Worm (Caenorhabditis elegans) whole organism, L1 larva: ENCODE results near the gene pho-6.

Experiments
- C16A3.4 ChIP-seq: fragments of 150-350 bp; optimal IDR thresholded peaks from 2 replicates; lab custom pipeline; 2014; ENCODE audit warnings: missing biosample characterization, missing genetic modification characterization
- C34B4.2 ChIP-seq: sonication (generic microtip); optimal IDR thresholded peaks from 2 replicates; lab custom pipeline; 2017; ENCODE audit warnings: mild to moderate bottlenecking, missing genetic modification characterization, missing compliant biosample characterization
- aly-2 ChIP-seq: fragments of 150-350 bp; optimal IDR thresholded peaks from 2 replicates; lab custom pipeline; 2014; ENCODE audit warnings: missing biosample characterization, missing genetic modification characterization
- blmp-1 ChIP-seq: fragments of 150-350 bp; optimal IDR thresholded peaks from 2 replicates; lab custom pipeline; 2014; ENCODE audit warnings: missing biosample characterization, missing genetic modification characterization
- ceh-82 ChIP-seq, 3 experiments: fragments of 150-350 bp in 1 of 3; sonication (generic microtip) in 2 of 3; optimal IDR thresholded peaks; 2 replicates each; lab custom pipeline; 2014 to 2017; ENCODE audit warnings: missing biosample characterization in 3 of 3, missing genetic modification characterization in 3 of 3
- ceh-90 ChIP-seq: sonication (generic microtip); optimal IDR thresholded peaks from 2 replicates; lab custom pipeline; 2016; ENCODE audit warnings: missing genetic modification characterization, missing compliant biosample characterization
- dpl-1 ChIP-seq, 3 experiments: fragments of 150-350 bp in 2 of 3; sonication (generic microtip) in 1 of 3; optimal IDR thresholded peaks; 2 replicates each; lab custom pipeline; 2014 to 2017; ENCODE audit warnings: missing biosample characterization in 3 of 3, missing genetic modification characterization in 3 of 3, missing genetic modification reagents in 3 of 3
- efl-3 ChIP-seq: fragments of 200-800 bp; sonication (Bioruptor generic); optimal IDR thresholded peaks from 2 replicates; lab custom pipeline; 2018; ENCODE audit warnings: mild to moderate bottlenecking, missing genetic modification characterization, missing compliant biosample characterization
- egl-27 ChIP-seq, 2 experiments: fragments of 150-350 bp in 1 of 2; sonication (generic microtip); optimal IDR thresholded peaks; 3 replicates each; lab custom pipeline; 2017 to 2018; ENCODE audit warnings: missing biosample characterization in 2 of 2, missing genetic modification characterization in 2 of 2, missing genetic modification reagents in 2 of 2
- elt-2 ChIP-seq: sonication (generic microtip); optimal IDR thresholded peaks from 2 replicates; lab custom pipeline; 2016; ENCODE audit warnings: missing genetic modification characterization, mild to moderate bottlenecking, inconsistent platforms, missing compliant biosample characterization, missing genetic modification reagents
- elt-3 ChIP-seq, 6 experiments: fragments of 150-350 bp in 1 of 6; sonication (generic microtip); optimal IDR thresholded peaks; 2 replicates each; lab custom pipeline; 2017 to 2018; ENCODE audit warnings: missing biosample characterization in 6 of 6, missing genetic modification characterization in 6 of 6, inconsistent platforms in 1 of 6
- fkh-4 ChIP-seq: sonication (generic microtip); optimal IDR thresholded peaks from 2 replicates; lab custom pipeline; 2016; ENCODE audit warnings: missing compliant biosample characterization, missing genetic modification characterization, borderline replicate concordance
- grh-1 ChIP-seq: fragments of 200-800 bp; sonication (Bioruptor generic); IDR thresholded peaks from 2 replicates; pipeline ENCODE4 v1.3.6; 2022; ENCODE audit warnings: missing genetic modification reagents, missing genetic modification characterization, missing compliant biosample characterization
- hlh-4 ChIP-seq: sonication (generic microtip); optimal IDR thresholded peaks from 2 replicates; lab custom pipeline; 2016; ENCODE audit warnings: mild to moderate bottlenecking, missing genetic modification characterization, missing compliant biosample characterization
- irx-1 ChIP-seq: sonication (generic microtip); optimal IDR thresholded peaks from 2 replicates; lab custom pipeline; 2016; ENCODE audit warnings: missing genetic modification characterization, missing compliant biosample characterization
- lin-35 ChIP-seq, 2 experiments: fragments of 150-350 bp; optimal IDR thresholded peaks; 2 replicates each; lab custom pipeline; 2014; ENCODE audit warnings: missing biosample characterization in 2 of 2, missing genetic modification characterization in 2 of 2, missing genetic modification reagents in 2 of 2
- lsy-2 ChIP-seq, 2 experiments: fragments of 150-350 bp; optimal IDR thresholded peaks; 2 replicates each; lab custom pipeline; 2014; ENCODE audit warnings: missing biosample characterization in 2 of 2, missing genetic modification characterization in 2 of 2
- mep-1 ChIP-seq: fragments of 150-350 bp; optimal IDR thresholded peaks from 2 replicates; lab custom pipeline; 2014; ENCODE audit warnings: missing biosample characterization, missing genetic modification characterization
- nhr-11 ChIP-seq: fragments of 150-350 bp; optimal IDR thresholded peaks from 2 replicates; lab custom pipeline; 2014; ENCODE audit warnings: missing biosample characterization, missing genetic modification characterization
- nhr-12 ChIP-seq: sonication (generic microtip); optimal IDR thresholded peaks from 2 replicates; lab custom pipeline; 2017; ENCODE audit warnings: missing biosample characterization, missing genetic modification characterization
- nhr-19 ChIP-seq: fragments of 200-800 bp; sonication (Bioruptor generic); conservative IDR thresholded peaks from 2 replicates; pipeline ENCODE4 v1.3.6; 2022; ENCODE audit warnings: missing genetic modification characterization, missing compliant biosample characterization
- nhr-20 ChIP-seq: sonication (generic microtip); optimal IDR thresholded peaks from 2 replicates; lab custom pipeline; 2016; ENCODE audit warnings: mild to moderate bottlenecking, missing genetic modification characterization, missing compliant biosample characterization
- nhr-28 ChIP-seq: fragments of 150-350 bp; optimal IDR thresholded peaks from 2 replicates; lab custom pipeline; 2014; ENCODE audit warnings: missing biosample characterization, missing genetic modification characterization
- nhr-47 ChIP-seq: sonication (generic microtip); optimal IDR thresholded peaks from 2 replicates; lab custom pipeline; 2016; ENCODE audit warnings: mild to moderate bottlenecking, missing genetic modification characterization, moderate library complexity, missing compliant biosample characterization
- nhr-71 ChIP-seq: sonication (generic microtip); optimal IDR thresholded peaks from 2 replicates; lab custom pipeline; 2016; ENCODE audit warnings: mild to moderate bottlenecking, missing genetic modification characterization, moderate library complexity, missing compliant biosample characterization
- nhr-76 ChIP-seq: sonication (generic microtip); optimal IDR thresholded peaks from 2 replicates; lab custom pipeline; 2017; ENCODE audit warnings: missing biosample characterization, missing genetic modification characterization
- nhr-84 ChIP-seq: sonication (generic microtip); optimal IDR thresholded peaks from 2 replicates; lab custom pipeline; 2017; ENCODE audit warnings: missing biosample characterization, missing genetic modification characterization
- nhr-85 ChIP-seq: sonication (generic microtip); peaks from one replicate; lab custom pipeline; 2016; ENCODE audit warnings: missing genetic modification characterization, inconsistent platforms, missing compliant biosample characterization
- pag-3 ChIP-seq: sonication (generic microtip); optimal IDR thresholded peaks from 2 replicates; lab custom pipeline; 2017; ENCODE audit warnings: missing genetic modification characterization, mild to moderate bottlenecking, missing compliant biosample characterization, antibody characterized with exemption, borderline replicate concordance; ENCODE audit not compliant: insufficient read depth
- pax-3 ChIP-seq: fragments of 200-800 bp; sonication (Bioruptor generic); optimal IDR thresholded peaks from 2 replicates; lab custom pipeline; 2018; ENCODE audit warnings: mild to moderate bottlenecking, missing genetic modification characterization, moderate library complexity, missing compliant biosample characterization
- snpc-4 ChIP-seq: fragments of 150-350 bp; optimal IDR thresholded peaks from 2 replicates; lab custom pipeline; 2014; ENCODE audit warnings: missing biosample characterization, missing genetic modification characterization
- sptf-1 ChIP-seq: fragments of 150-350 bp; optimal IDR thresholded peaks from 2 replicates; lab custom pipeline; 2014; ENCODE audit warnings: missing biosample characterization, missing genetic modification characterization
- unc-62 ChIP-seq: fragments of 150-350 bp; optimal IDR thresholded peaks from 2 replicates; lab custom pipeline; 2014; ENCODE audit warnings: missing biosample characterization, missing genetic modification reagents, missing genetic modification characterization
- unc-98 ChIP-seq: fragments of 200-800 bp; sonication (Bioruptor generic); IDR thresholded peaks from 2 replicates; pipeline ENCODE4 v1.3.6; 2022; ENCODE audit warnings: missing genetic modification characterization, missing compliant biosample characterization
- zag-1 ChIP-seq: fragments of 150-350 bp; optimal IDR thresholded peaks from 2 replicates; lab custom pipeline; 2014; ENCODE audit warnings: missing biosample characterization, missing genetic modification characterization
- zip-4 ChIP-seq: fragments of 200-800 bp; sonication (Bioruptor generic); optimal IDR thresholded peaks from 2 replicates; lab custom pipeline; 2018; ENCODE audit warnings: mild to moderate bottlenecking, missing genetic modification characterization, moderate library complexity, missing compliant biosample characterization

The pho-6 gene

ce11 chrV:8406911-8407310, 12.7 kb upstream of the pho-6 start (continued):
- TF ChIP-seq nhr-71 (tag; lab: Kevin White, UChicago): peak; percentile 30
- no peak for TF ChIP-seq grh-1 (GFP tag; lab: Robert Waterston, UW)
- TF ChIP-seq nhr-85 (tag; lab: Kevin White, UChicago): peak; percentile 92
- TF ChIP-seq mep-1 (tag; lab: Kevin White, UChicago): peak; percentile 35
- TF ChIP-seq nhr-76 (tag; lab: Kevin White, UChicago): no peak
- TF ChIP-seq fkh-4 (tag; lab: Kevin White, UChicago): no peak
- TF ChIP-seq pag-3: peak; percentile 80
- TF ChIP-seq zag-1 (tag; lab: Kevin White, UChicago): no peak
- TF ChIP-seq C34B4.2 (tag; lab: Kevin White, UChicago): no peak
- TF ChIP-seq nhr-20 (tag; lab: Kevin White, UChicago): peak; percentile 65
- TF ChIP-seq hlh-4: no peak
- peak; percentile 27 for TF ChIP-seq C16A3.4 (tag; lab: Kevin White, UChicago)
- no peak for TF ChIP-seq efl-3 (GFP tag; lab: Kevin White, UChicago)
- TF ChIP-seq lsy-2 (tag; optimal IDR thresholded peaks at IDR 0.05; lab: Kevin White, UChicago): peak in 1 of 2 experiments; percentile 19
- TF ChIP-seq nhr-84 (tag; lab: Kevin White, UChicago): no peak
- no peak for TF ChIP-seq sptf-1 (tag; lab: Kevin White, UChicago)
- TF ChIP-seq, all 84 proteins: peak for 14

- TF ChIP-seq nhr-28 (tag; lab: Kevin White, UChicago) (no peak), nhr-85 (tag; lab: Kevin White, UChicago) (peak; percentile 67), egl-27 (tag; optimal IDR thresholded peaks at IDR 0.05; lab: Kevin White, UChicago) (no peak), zip-4 (GFP tag; lab: Kevin White, UChicago) (no peak), elt-3 (tag; optimal IDR thresholded peaks at IDR 0.05; lab: Kevin White, UChicago) (peak in 2 of 6 experiments; percentile 28 to 30)
These were observed 11.9 kb upstream of the pho-6 start for ce11 chrV:8406155-8406554.

ce11 chrV:8404339-8404738, 10.1 kb upstream of the pho-6 start:
- TF ChIP-seq elt-3 (tag; optimal IDR thresholded peaks at IDR 0.05; lab: Kevin White, UChicago): peak in 3 of 6 experiments; percentile 44 to 59 (median 54)
- peak; percentile 59 for TF ChIP-seq blmp-1 (tag; lab: Kevin White, UChicago)
- TF ChIP-seq nhr-76 (tag; lab: Kevin White, UChicago): no peak
- no peak for TF ChIP-seq snpc-4 (tag; lab: Kevin White, UChicago)
- TF ChIP-seq nhr-11: no peak

ce11 chrV:8403916-8404315, 9.7 kb upstream of the pho-6 start:
- TF ChIP-seq nhr-19 (no peak), irx-1 (tag; lab: Kevin White, UChicago) (no peak), grh-1 (GFP tag; lab: Robert Waterston, UW) (no peak), nhr-85 (tag; lab: Kevin White, UChicago) (peak; percentile 59), efl-3 (GFP tag; lab: Kevin White, UChicago) (no peak)

DNA sequence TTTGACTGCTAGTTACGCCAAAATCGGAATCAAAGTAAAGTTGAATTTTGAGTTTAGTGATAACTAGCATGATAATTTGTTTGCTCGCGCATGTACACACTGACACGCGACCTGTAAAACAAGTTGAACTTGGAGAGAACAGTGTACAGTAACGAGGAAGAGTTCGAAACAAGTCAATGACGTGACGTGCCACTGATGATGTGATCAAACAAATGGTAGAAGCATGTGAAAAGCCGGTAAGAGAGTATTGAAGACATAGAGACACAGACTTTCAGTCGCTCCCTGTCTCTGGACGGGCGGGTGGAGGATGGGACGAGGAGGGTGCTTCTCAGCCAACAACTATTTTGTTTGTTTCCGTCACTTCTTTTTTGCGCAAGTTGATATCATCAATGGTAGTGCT, 8.9 kb upstream of the pho-6 start:
- TF ChIP-seq nhr-76 (tag; lab: Kevin White, UChicago) (no peak), nhr-47 (tag; lab: Kevin White, UChicago) (no peak), lsy-2 (tag; optimal IDR thresholded peaks at IDR 0.05; lab: Kevin White, UChicago) (no peak), ceh-90 (no peak), efl-3 (GFP tag; lab: Kevin White, UChicago) (no peak), unc-98 (GFP tag; lab: Robert Waterston, UW) (no peak), nhr-12 (tag; lab: Kevin White, UChicago) (no peak), pag-3 (no peak), ceh-82 (tag; optimal IDR thresholded peaks at IDR 0.05; lab: Kevin White, UChicago) (no peak), aly-2 (tag; lab: Kevin White, UChicago) (no peak)
- TF ChIP-seq, all 84 proteins: peak for 0

ce11 chrV:8402392-8402791, 8.1 kb upstream of the pho-6 start, which contains the start of gene F52E1.9:
Gene F52E1.9, minus strand, starts transcription at chrV:8402669.
- no peak for TF ChIP-seq pax-3
- TF ChIP-seq unc-62 (GFP tag; lab: Kevin White, UChicago): no peak
- TF ChIP-seq dpl-1 (GFP tag; optimal IDR thresholded peaks at IDR 0.05; lab: Kevin White, UChicago): no peak
- peak; percentile 68 for TF ChIP-seq elt-2 (tag; lab: Kevin White, UChicago)
- TF ChIP-seq efl-3 (GFP tag; lab: Kevin White, UChicago): no peak
- no peak for TF ChIP-seq lin-35 (GFP tag; optimal IDR thresholded peaks at IDR 0.05; lab: Kevin White, UChicago)
